Fruit fly (Drosophila melanogaster) whole organism, embryonic: ENCODE results near the gene HBS1.
A peak's percentile ranks its signal among the peaks of the same experiment; 100 is the strongest.

Source experiments
- Asciz ChIP-seq: fragments of 200-800 bp; sonication (Bioruptor generic); optimal IDR thresholded peaks from 2 replicates; lab custom pipeline; 2017; ENCODE audit warnings: missing biosample characterization, mild to moderate bottlenecking, missing genetic modification characterization, missing genetic modification reagents
- CG10565 ChIP-seq: fragments of 200-800 bp; sonication (Bioruptor generic); optimal IDR thresholded peaks from 3 replicates; lab custom pipeline; 2016; ENCODE audit warnings: missing biosample characterization, mild to moderate bottlenecking, missing genetic modification characterization
- CG11093 ChIP-seq: fragments of 200-800 bp; sonication (Bioruptor generic); IDR thresholded peaks from 3 replicates; pipeline ENCODE4 v1.3.6; 2022; ENCODE audit warnings: missing biosample characterization, missing genetic modification characterization
- CG11695 ChIP-seq: fragments of 200-800 bp; sonication (Bioruptor generic); IDR thresholded peaks from 3 replicates; pipeline ENCODE4 v1.3.6; 2022; ENCODE audit warnings: missing biosample characterization, missing genetic modification characterization
- CG11696 ChIP-seq: fragments of 200-800 bp; sonication (Bioruptor generic); IDR thresholded peaks from 2 replicates; pipeline ENCODE4 v1.3.6; 2022; ENCODE audit warnings: missing biosample characterization, missing genetic modification characterization
- CG14710 ChIP-seq: fragments of 200-800 bp; sonication (Bioruptor generic); optimal IDR thresholded peaks from 3 replicates; lab custom pipeline; 2019; ENCODE audit warnings: missing biosample characterization, mild to moderate bottlenecking, missing genetic modification characterization, moderate library complexity
- CG15696 ChIP-seq: fragments of 200-800 bp; sonication (Bioruptor generic); optimal IDR thresholded peaks from 2 replicates; lab custom pipeline; 2019; ENCODE audit warnings: missing biosample characterization, mild to moderate bottlenecking, missing genetic modification characterization, moderate library complexity
- CG1792 ChIP-seq: fragments of 200-800 bp; sonication (Bioruptor generic); optimal IDR thresholded peaks from 2 replicates; lab custom pipeline; 2016; ENCODE audit warnings: missing biosample characterization, missing genetic modification characterization
- CG18599 ChIP-seq: fragments of 200-800 bp; sonication (Bioruptor generic); optimal IDR thresholded peaks from 3 replicates; lab custom pipeline; 2017; ENCODE audit warnings: missing biosample characterization, missing genetic modification characterization, mild to moderate bottlenecking, moderate library complexity, missing genetic modification reagents
- CG2202 ChIP-seq: fragments of 200-800 bp; sonication (Bioruptor generic); optimal IDR thresholded peaks from 2 replicates; lab custom pipeline; 2018; ENCODE audit warnings: missing biosample characterization, mild to moderate bottlenecking, missing genetic modification characterization
- CG31365 ChIP-seq: fragments of 200-800 bp; sonication (Bioruptor generic); optimal IDR thresholded peaks from 2 replicates; lab custom pipeline; 2018; ENCODE audit warnings: missing biosample characterization, mild to moderate bottlenecking, missing genetic modification characterization
- CG32767 ChIP-seq: fragments of 200-800 bp; sonication (Bioruptor generic); IDR thresholded peaks from 2 replicates; pipeline ENCODE4 v1.3.6; 2022; ENCODE audit warnings: missing biosample characterization, missing genetic modification characterization
- CG3847 ChIP-seq: fragments of 200-800 bp; sonication (Bioruptor generic); IDR thresholded peaks from 2 replicates; pipeline ENCODE4 v1.3.6; 2022; ENCODE audit warnings: missing biosample characterization, missing genetic modification characterization
- CG4424 ChIP-seq: fragments of 200-800 bp; sonication (Bioruptor generic); optimal IDR thresholded peaks from 3 replicates; lab custom pipeline; 2016; ENCODE audit warnings: missing biosample characterization, missing genetic modification characterization
- CG6813 ChIP-seq: fragments of 200-800 bp; sonication (Bioruptor generic); optimal IDR thresholded peaks from 2 replicates; lab custom pipeline; 2017; ENCODE audit warnings: missing biosample characterization, missing genetic modification characterization, mild to moderate bottlenecking, moderate library complexity, missing genetic modification reagents
- CG7357 ChIP-seq: fragments of 200-800 bp; sonication (Bioruptor generic); IDR thresholded peaks from 3 replicates; pipeline ENCODE4 v1.3.6; 2022; ENCODE audit warnings: missing biosample characterization, missing genetic modification characterization
- CG8765 ChIP-seq: fragments of 200-800 bp; sonication (Bioruptor generic); IDR thresholded peaks from 2 replicates; pipeline ENCODE4 v1.3.6; 2022; ENCODE audit warnings: missing biosample characterization, missing genetic modification characterization
- CrebB ChIP-seq: fragments of 200-800 bp; sonication (Bioruptor generic); optimal IDR thresholded peaks from 3 replicates; lab custom pipeline; 2018; ENCODE audit warnings: missing biosample characterization, mild to moderate bottlenecking, missing genetic modification characterization
- D19A ChIP-seq: fragments of 200-800 bp; optimal IDR thresholded peaks from 3 replicates; lab custom pipeline; 2019; ENCODE audit warnings: missing biosample characterization, mild to moderate bottlenecking, missing genetic modification characterization, moderate library complexity
- D19B ChIP-seq: fragments of 200-800 bp; sonication (Bioruptor generic); optimal IDR thresholded peaks from 2 replicates; lab custom pipeline; 2017; ENCODE audit warnings: missing biosample characterization, mild to moderate bottlenecking, missing genetic modification characterization
- E2f1 ChIP-seq: fragments of 200-800 bp; sonication (Bioruptor generic); IDR thresholded peaks from 2 replicates; pipeline ENCODE4 v1.3.6; 2022; ENCODE audit warnings: missing biosample characterization, missing genetic modification characterization
- ERR ChIP-seq: fragments of 200-800 bp; sonication (Bioruptor generic); optimal IDR thresholded peaks from 2 replicates; lab custom pipeline; 2016; ENCODE audit warnings: missing biosample characterization, missing genetic modification characterization
- H15 ChIP-seq: fragments of 200-800 bp; sonication (Bioruptor generic); IDR thresholded peaks from 3 replicates; pipeline ENCODE4 v1.3.6; 2022; ENCODE audit warnings: missing biosample characterization, missing genetic modification characterization
- Hr51 ChIP-seq, 2 experiments: fragments of 200-800 bp; sonication (Bioruptor generic); optimal IDR thresholded peaks; 2 replicates in 1 of 2; 3 replicates in 1 of 2; lab custom pipeline; 2016 to 2018; ENCODE audit warnings: missing biosample characterization in 2 of 2, missing genetic modification characterization in 2 of 2, mild to moderate bottlenecking in 1 of 2, moderate library complexity in 1 of 2
- MESR4 ChIP-seq: fragments of 200-800 bp; sonication (Bioruptor generic); optimal IDR thresholded peaks from 2 replicates; lab custom pipeline; 2018; ENCODE audit warnings: missing biosample characterization, mild to moderate bottlenecking, missing genetic modification characterization, moderate library complexity
- MTF-1 ChIP-seq: fragments of 200-800 bp; sonication (Bioruptor generic); optimal IDR thresholded peaks from 2 replicates; lab custom pipeline; 2018; ENCODE audit warnings: missing biosample characterization, mild to moderate bottlenecking, missing genetic modification characterization, borderline replicate concordance
- NC2β ChIP-seq: fragments of 200-800 bp; sonication (Bioruptor generic); optimal IDR thresholded peaks from 2 replicates; lab custom pipeline; 2016; ENCODE audit warnings: missing biosample characterization, missing genetic modification characterization
- Rfx ChIP-seq: fragments of 200-800 bp; sonication (Bioruptor generic); IDR thresholded peaks from 2 replicates; pipeline ENCODE4 v1.3.6; 2022; ENCODE audit warnings: missing biosample characterization, missing genetic modification characterization
- Six4 ChIP-seq: fragments of 200-800 bp; sonication (Bioruptor generic); optimal IDR thresholded peaks from 2 replicates; lab custom pipeline; 2016; ENCODE audit warnings: missing biosample characterization, missing genetic modification characterization
- Sox102F ChIP-seq: fragments of 200-800 bp; sonication (Bioruptor generic); optimal IDR thresholded peaks from 2 replicates; lab custom pipeline; 2018; ENCODE audit warnings: missing biosample characterization, mild to moderate bottlenecking, missing genetic modification characterization, moderate library complexity
- Ssrp ChIP-seq: fragments of 200-800 bp; sonication (Bioruptor generic); optimal IDR thresholded peaks from 2 replicates; lab custom pipeline; 2018; ENCODE audit warnings: missing biosample characterization, mild to moderate bottlenecking, missing genetic modification characterization, moderate library complexity
- Stat92E ChIP-seq, 3 experiments: fragments of >200 bp in 2 of 3; fragments of 200-800 bp in 1 of 3; sonication (Bioruptor generic) in 1 of 3; optimal IDR thresholded peaks; 2 replicates each; lab custom pipeline; 2017 to 2019; ENCODE audit warnings: missing biosample characterization in 3 of 3, missing genetic modification characterization in 3 of 3, mild to moderate bottlenecking in 1 of 3, moderate library complexity in 1 of 3
- Usf ChIP-seq: fragments of 200-800 bp; sonication (Bioruptor generic); optimal IDR thresholded peaks from 2 replicates; lab custom pipeline; 2017; ENCODE audit warnings: missing genotype, missing biosample characterization, missing genetic modification characterization
- Xbp1 ChIP-seq: fragments of 200-800 bp; sonication (Bioruptor generic); optimal IDR thresholded peaks from 3 replicates; lab custom pipeline; 2016; ENCODE audit warnings: missing biosample characterization, mild to moderate bottlenecking, missing genetic modification characterization
- caup ChIP-seq: fragments of 200-800 bp; sonication (Bioruptor generic); optimal IDR thresholded peaks from 3 replicates; lab custom pipeline; 2017; ENCODE audit warnings: missing biosample characterization, mild to moderate bottlenecking, missing genetic modification characterization, moderate library complexity; ENCODE audit not compliant: severe bottlenecking
- dm ChIP-seq: fragments of 200-800 bp; sonication (Bioruptor generic); optimal IDR thresholded peaks from 3 replicates; lab custom pipeline; 2016; ENCODE audit warnings: missing biosample characterization, missing genetic modification characterization
- dpn ChIP-seq, 2 experiments: fragments of 200-800 bp; sonication (Bioruptor generic); optimal IDR thresholded peaks; 3 replicates each; lab custom pipeline; 2016; ENCODE audit warnings: missing biosample characterization in 2 of 2, missing genetic modification characterization in 2 of 2
- fd3F ChIP-seq: fragments of 200-800 bp; sonication (Bioruptor generic); optimal IDR thresholded peaks from 2 replicates; lab custom pipeline; 2018; ENCODE audit warnings: missing biosample characterization, mild to moderate bottlenecking, missing genetic modification characterization, moderate library complexity
- ind ChIP-seq: fragments of 200-800 bp; sonication (Bioruptor generic); optimal IDR thresholded peaks from 3 replicates; lab custom pipeline; 2016; ENCODE audit warnings: missing biosample characterization, missing genetic modification characterization
- ken ChIP-seq: fragments of 200-800 bp; sonication (Bioruptor generic); IDR thresholded peaks from 3 replicates; pipeline ENCODE4 v1.3.6; 2022; ENCODE audit warnings: missing biosample characterization, missing genetic modification characterization
- kni ChIP-seq: fragments of 200-800 bp; sonication (Bioruptor generic); optimal IDR thresholded peaks from 3 replicates; lab custom pipeline; 2017; ENCODE audit warnings: mild to moderate bottlenecking, missing biosample characterization, missing genetic modification reagents, missing genetic modification characterization
- lola ChIP-seq, 3 experiments: fragments of >200 bp in 2 of 3; fragments of 200-800 bp in 1 of 3; sonication (Bioruptor generic) in 1 of 3; optimal IDR thresholded peaks; 2 replicates each; lab custom pipeline; 2017 to 2019; ENCODE audit warnings: missing biosample characterization in 3 of 3, missing genetic modification characterization in 3 of 3, mild to moderate bottlenecking in 1 of 3, moderate library complexity in 1 of 3
- mld ChIP-seq: fragments of 200-800 bp; sonication (Bioruptor generic); IDR thresholded peaks from 3 replicates; pipeline ENCODE4 v1.3.6; 2022; ENCODE audit warnings: missing biosample characterization, missing genetic modification characterization; ENCODE audit not compliant: partially characterized antibody
- nau ChIP-seq: fragments of 200-800 bp; sonication (Bioruptor generic); optimal IDR thresholded peaks from 3 replicates; lab custom pipeline; 2017; ENCODE audit warnings: missing biosample characterization, mild to moderate bottlenecking, missing genetic modification characterization, missing genetic modification reagents
- pho ChIP-seq: fragments of 200-800 bp; sonication (Bioruptor generic); optimal IDR thresholded peaks from 2 replicates; lab custom pipeline; 2016; ENCODE audit warnings: missing biosample characterization, missing genetic modification characterization
- slp2 ChIP-seq: fragments of 200-800 bp; sonication (Bioruptor generic); optimal IDR thresholded peaks from 2 replicates; lab custom pipeline; 2016; ENCODE audit warnings: missing biosample characterization, missing genetic modification characterization
- usp ChIP-seq: fragments of >200 bp; optimal IDR thresholded peaks from 2 replicates; lab custom pipeline; 2017; ENCODE audit warnings: missing biosample characterization, missing genetic modification characterization
- yki ChIP-seq: fragments of >200 bp; optimal IDR thresholded peaks from 3 replicates; lab custom pipeline; 2018

The HBS1 gene

DNA sequence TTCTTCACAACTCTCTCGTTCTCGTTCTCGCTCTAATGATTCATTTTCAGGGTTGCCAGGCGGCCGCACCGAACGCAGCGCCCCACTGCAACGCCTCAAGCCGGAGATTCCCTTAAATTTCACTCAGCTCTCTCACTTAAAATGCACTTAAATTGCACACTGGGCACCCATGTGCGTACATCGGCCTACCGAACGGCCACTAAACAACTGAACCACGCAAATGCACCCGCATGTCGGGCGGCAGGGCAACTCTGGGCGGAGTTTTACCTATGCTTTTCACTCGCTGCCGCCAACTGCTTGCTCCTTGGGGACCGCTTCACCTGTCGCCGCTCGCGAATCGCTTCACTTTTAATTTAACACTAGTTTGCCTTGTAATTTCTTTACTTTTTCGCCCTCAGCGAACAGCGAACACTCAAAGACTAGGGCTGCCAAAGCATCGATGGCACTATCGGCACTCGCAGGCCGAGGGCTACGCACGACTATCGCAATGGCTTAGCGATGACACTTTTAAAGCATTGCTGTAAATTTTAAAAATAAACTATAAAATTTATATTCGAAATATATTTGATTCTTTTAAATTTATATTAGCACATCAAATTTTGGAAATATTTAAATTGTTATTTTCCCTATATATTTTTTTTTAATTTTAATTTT, 3.1 kb downstream of the HBS1 start, which contains the start of gene Rap1 (continued):
- TF ChIP-seq CG10565 (GFP tag; lab: Kevin White, UChicago): no peak
- TF ChIP-seq Asciz (GFP tag; lab: Kevin White, UChicago): no peak
- peak; percentile 10; the same call in 1 of the 2 replicates for TF ChIP-seq CG11696 (GFP tag; lab: Robert Waterston, UW)
- TF ChIP-seq Sox102F (GFP tag; lab: Kevin White, UChicago): peak; percentile 28
- TF ChIP-seq fd3F (GFP tag; lab: Kevin White, UChicago): no peak
- TF ChIP-seq E2f1: peak; percentile 70
- TF ChIP-seq CG31365 (tag; lab: Kevin White, UChicago): no peak
- TF ChIP-seq slp2: peak; percentile 54
- no peak for TF ChIP-seq nau (GFP tag; lab: Kevin White, UChicago)
- peak; percentile 49 for TF ChIP-seq ind (GFP tag; lab: Kevin White, UChicago)
- TF ChIP-seq CrebB: no peak
- TF ChIP-seq kni (GFP tag; lab: Kevin White, UChicago): peak; percentile 49
- TF ChIP-seq CG11093 (GFP tag; lab: Robert Waterston, UW): peak; percentile 67; the same call in 2 of the 3 replicates
- peak; percentile 36 for TF ChIP-seq D19A (tag; lab: Kevin White, UChicago)
- TF ChIP-seq CG8765: peak; percentile 69
- no peak for TF ChIP-seq MTF-1 (GFP tag; lab: Kevin White, UChicago)
- TF ChIP-seq ERR (GFP tag; lab: Kevin White, UChicago): peak; percentile 35
- peak; percentile 62 for TF ChIP-seq Six4 (GFP tag; lab: Kevin White, UChicago)
- TF ChIP-seq usp (GFP tag; lab: Kevin White, UChicago): no peak
- peak; percentile 87 for TF ChIP-seq CG3847 (GFP tag; lab: Robert Waterston, UW)
- TF ChIP-seq CG7357 (GFP tag; lab: Robert Waterston, UW): peak; percentile 15; the same call in 1 of the 3 replicates
- peak; percentile 46; the same call in 2 of the 3 replicates for TF ChIP-seq ken
- TF ChIP-seq CG4424 (GFP tag; lab: Kevin White, UChicago): peak; percentile 76
- no peak for TF ChIP-seq CG6813 (GFP tag; lab: Kevin White, UChicago)
- TF ChIP-seq CG15696: peak; percentile 70
- TF ChIP-seq Xbp1 (GFP tag; lab: Kevin White, UChicago): peak; percentile 70
- TF ChIP-seq Stat92E (GFP tag; optimal IDR thresholded peaks at IDR 0.05; lab: Kevin White, UChicago): no peak
- TF ChIP-seq CG14710 (tag; lab: Kevin White, UChicago): peak; percentile 62
- no peak; the same call in none of the 2 replicates for TF ChIP-seq CG32767 (GFP tag; lab: Robert Waterston, UW)
- peak; percentile 92 for TF ChIP-seq Rfx (GFP tag; lab: Robert Waterston, UW)
- TF ChIP-seq caup (GFP tag; lab: Kevin White, UChicago): no peak
- peak; percentile 16 for TF ChIP-seq Usf (GFP tag; lab: Kevin White, UChicago)
- peak; percentile 36 for TF ChIP-seq D19B (GFP tag; lab: Kevin White, UChicago)
- peak; percentile 82; the same call in 2 of the 3 replicates for TF ChIP-seq H15 (GFP tag; lab: Robert Waterston, UW)
- peak; percentile 72 for TF ChIP-seq MESR4 (GFP tag; lab: Kevin White, UChicago)
- peak; percentile 36 for TF ChIP-seq NC2β (GFP tag; lab: Kevin White, UChicago)
- TF ChIP-seq lola (GFP tag; optimal IDR thresholded peaks at IDR 0.05; lab: Kevin White, UChicago): peak in 1 of 3 experiments; percentile 43
- TF ChIP-seq dm: peak; percentile 47
- peak in 1 of 2 experiments; percentile 39 for TF ChIP-seq Hr51 (GFP tag; optimal IDR thresholded peaks at IDR 0.05; lab: Kevin White, UChicago)
- TF ChIP-seq CG2202 (tag; lab: Kevin White, UChicago): no peak
- TF ChIP-seq dpn (GFP tag; optimal IDR thresholded peaks at IDR 0.05; lab: Kevin White, UChicago): peak; percentile 45 to 70
- TF ChIP-seq pho (GFP tag; lab: Kevin White, UChicago): peak; percentile 62
- peak; percentile 71 for TF ChIP-seq CG18599 (GFP tag; lab: Kevin White, UChicago)
- peak; percentile 44 for TF ChIP-seq CG1792 (GFP tag; lab: Kevin White, UChicago)
- peak; percentile 88 for TF ChIP-seq mld
- no peak for TF ChIP-seq Ssrp
- peak; percentile 42; the same call in 2 of the 3 replicates for TF ChIP-seq CG11695 (GFP tag; lab: Robert Waterston, UW)
- no peak for TF ChIP-seq yki (lab: Kevin White, UChicago)
